Worm (Caenorhabditis elegans) whole organism, midembryonic: ENCODE results near the gene T27A1.2.
A peak's percentile ranks its signal among the peaks of the same experiment; 100 is the strongest.

Experiments used
- T22C8.4 ChIP-seq: fragments of 200-800 bp; sonication (Bioruptor generic); IDR thresholded peaks from 2 replicates; pipeline ENCODE4 v1.3.6; 2022; ENCODE audit warnings: missing genetic modification characterization, missing compliant biosample characterization
- cog-1 ChIP-seq: sonication (generic microtip); optimal IDR thresholded peaks from 2 replicates; lab custom pipeline; 2016; ENCODE audit warnings: missing genetic modification characterization, missing compliant biosample characterization
- flt-1 ChIP-seq: fragments of 200-800 bp; sonication (Bioruptor generic); IDR thresholded peaks from 2 replicates; pipeline ENCODE4 v1.3.6; 2022; ENCODE audit warnings: missing genetic modification characterization, missing compliant biosample characterization
- klf-2 ChIP-seq: fragments of 200-800 bp; sonication (Bioruptor generic); conservative IDR thresholded peaks from 2 replicates; pipeline ENCODE4 v1.3.6; 2022; ENCODE audit warnings: missing genetic modification reagents, missing genetic modification characterization, missing compliant biosample characterization
- med-1 ChIP-seq: sonication (generic microtip); optimal IDR thresholded peaks from 2 replicates; lab custom pipeline; 2017; ENCODE audit warnings: missing genetic modification characterization, mild to moderate bottlenecking, missing compliant biosample characterization, antibody characterized with exemption, missing genetic modification reagents; ENCODE audit not compliant: insufficient read depth
- ref-1 ChIP-seq: fragments of 200-800 bp; sonication (Bioruptor generic); conservative IDR thresholded peaks from 2 replicates; pipeline ENCODE4 v1.3.6; 2022; ENCODE audit warnings: missing genetic modification reagents, missing genetic modification characterization, missing compliant biosample characterization
- tab-1 ChIP-seq: fragments of 200-800 bp; sonication (Bioruptor generic); IDR thresholded peaks from 2 replicates; pipeline ENCODE4 v1.3.6; 2022; ENCODE audit warnings: missing genetic modification characterization, missing compliant biosample characterization
- ztf-23 ChIP-seq: fragments of 200-800 bp; sonication (Bioruptor generic); IDR thresholded peaks from 2 replicates; pipeline ENCODE4 v1.3.6; 2022; ENCODE audit warnings: missing genetic modification reagents, missing genetic modification characterization, missing compliant biosample characterization
- ztf-29 ChIP-seq: fragments of 200-800 bp; sonication (Bioruptor generic); IDR thresholded peaks from 2 replicates; pipeline ENCODE4 v1.3.6; 2022; ENCODE audit warnings: missing genetic modification reagents, missing genetic modification characterization, missing compliant biosample characterization

The T27A1.2 gene

DNA sequence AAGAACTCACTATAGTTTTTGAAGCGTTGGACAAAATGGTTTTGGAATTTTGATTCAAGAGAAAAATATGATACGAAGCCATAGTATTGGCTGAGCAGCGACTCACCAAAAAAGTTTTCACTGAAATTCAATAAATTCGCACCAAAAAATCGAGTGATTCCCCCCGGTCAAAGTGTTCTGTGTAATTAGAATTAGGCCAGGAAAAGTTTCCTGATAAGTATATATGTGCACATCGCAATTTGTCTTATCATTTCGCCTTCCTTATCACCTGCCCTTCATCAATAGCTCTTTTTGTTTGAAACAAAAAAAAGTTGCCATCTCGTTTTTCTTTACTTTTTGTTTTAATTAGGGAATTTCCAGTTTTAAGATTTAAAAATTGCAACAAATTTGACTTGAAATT lies 15.0 kb downstream of the T27A1.2 start:
- TF ChIP-seq tab-1 (GFP tag; lab: Robert Waterston, UW) = no peak
- TF ChIP-seq flt-1 (GFP tag; lab: Robert Waterston, UW) = no peak
- no peak for TF ChIP-seq med-1 (GFP tag; lab: Kevin White, UChicago)
- TF ChIP-seq ztf-23 (GFP tag; lab: Robert Waterston, UW) = no peak
- no peak for TF ChIP-seq ztf-29 (GFP tag; lab: Robert Waterston, UW)
- no peak for TF ChIP-seq cog-1 (tag; lab: Kevin White, UChicago)
- no peak for TF ChIP-seq ref-1
- no peak for TF ChIP-seq klf-2
- no peak for TF ChIP-seq T22C8.4 (GFP tag; lab: Robert Waterston, UW)

DNA sequence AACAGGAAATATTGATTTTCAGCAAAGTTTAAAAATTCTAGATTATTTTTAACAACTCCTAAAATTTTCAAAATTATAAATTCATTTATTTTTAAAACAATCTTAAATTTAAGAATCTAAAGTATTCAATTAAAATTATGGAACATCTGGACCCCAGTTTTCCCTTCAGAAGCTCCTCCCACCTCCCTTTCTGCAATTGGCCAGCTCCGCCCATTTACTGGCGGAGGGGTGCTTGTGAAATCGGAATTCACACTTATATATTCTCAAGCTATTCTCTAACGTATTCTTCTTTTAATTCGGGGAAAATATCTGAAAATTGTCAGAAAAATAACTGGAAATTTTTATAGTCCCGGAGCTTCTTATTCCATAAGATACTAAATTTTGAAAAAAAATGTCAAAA lies 20.9 kb downstream of the T27A1.2 start, which contains the start of gene mab-9:
mab-9 (plus strand) TSS at position 260 of the 400 bp plus-strand sequence.
- TF ChIP-seq ztf-23 (GFP tag; lab: Robert Waterston, UW) (no peak), ztf-29 (GFP tag; lab: Robert Waterston, UW) (no peak), T22C8.4 (GFP tag; lab: Robert Waterston, UW) (no peak), klf-2 (no peak), flt-1 (GFP tag; lab: Robert Waterston, UW) (no peak), cog-1 (tag; lab: Kevin White, UChicago) (no peak), tab-1 (GFP tag; lab: Robert Waterston, UW) (no peak), ref-1 (no peak), med-1 (GFP tag; lab: Kevin White, UChicago) (no peak)

- TF ChIP-seq T22C8.4 (GFP tag; lab: Robert Waterston, UW) = no peak
- no peak for TF ChIP-seq cog-1 (tag; lab: Kevin White, UChicago)
- TF ChIP-seq klf-2 = no peak
- TF ChIP-seq flt-1 (GFP tag; lab: Robert Waterston, UW) = no peak
- TF ChIP-seq tab-1 (GFP tag; lab: Robert Waterston, UW) = no peak
- TF ChIP-seq ztf-23 (GFP tag; lab: Robert Waterston, UW) = no peak
Observed at ce11 chrII:512630-513029, 24.0 kb downstream of the T27A1.2 start.

ce11 chrII:511968-512367 lies 24.7 kb downstream of the T27A1.2 start:
- TF ChIP-seq cog-1 (tag; lab: Kevin White, UChicago) (no peak), med-1 (GFP tag; lab: Kevin White, UChicago) (no peak), ref-1 (no peak), T22C8.4 (GFP tag; lab: Robert Waterston, UW) (no peak), tab-1 (GFP tag; lab: Robert Waterston, UW) (no peak)

- no peak for TF ChIP-seq T22C8.4 (GFP tag; lab: Robert Waterston, UW)
- TF ChIP-seq ref-1 = no peak
- TF ChIP-seq ztf-23 (GFP tag; lab: Robert Waterston, UW) = no peak
- TF ChIP-seq med-1 (GFP tag; lab: Kevin White, UChicago) = no peak
- TF ChIP-seq cog-1 (tag; lab: Kevin White, UChicago) = no peak
- TF ChIP-seq tab-1 (GFP tag; lab: Robert Waterston, UW) = no peak
- TF ChIP-seq ztf-29 (GFP tag; lab: Robert Waterston, UW) = no peak
- no peak for TF ChIP-seq klf-2
- TF ChIP-seq flt-1 (GFP tag; lab: Robert Waterston, UW) = no peak
Observed at ce11 chrII:509230-509629, 27.4 kb downstream of the T27A1.2 start, which contains the start of gene srh-105. srh-105 (minus strand) TSS chrII:509330.

- TF ChIP-seq med-1 (GFP tag; lab: Kevin White, UChicago) (no peak), flt-1 (GFP tag; lab: Robert Waterston, UW) (no peak), ref-1 (no peak)
Observed at ce11 chrII:508603-509002, 28.1 kb downstream of the T27A1.2 start.

DNA sequence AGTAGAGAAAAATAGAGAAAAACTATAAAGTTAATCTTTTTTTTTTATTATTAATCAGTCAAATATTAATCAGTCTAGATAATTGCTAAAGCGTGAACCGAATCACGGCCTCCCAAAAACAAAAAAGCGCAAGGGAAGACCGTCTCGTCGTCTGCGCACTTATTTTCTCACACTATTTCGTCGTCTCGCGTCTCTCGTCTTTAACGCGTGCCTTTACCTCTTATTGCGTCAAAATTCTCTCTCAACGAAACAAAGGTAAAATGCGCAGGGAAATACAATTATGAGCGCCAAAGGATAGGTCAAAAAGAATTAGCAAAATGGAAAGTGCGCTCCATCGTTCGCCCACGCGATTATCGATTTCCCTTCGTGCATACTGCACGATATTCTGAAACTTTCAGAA lies 30.6 kb downstream of the T27A1.2 start:
- TF ChIP-seq cog-1 (tag; lab: Kevin White, UChicago) = no peak
- TF ChIP-seq flt-1 (GFP tag; lab: Robert Waterston, UW) = 0 out of 2 replicates have a peak, but pooled peaks have one; percentile 35

ce11 chrII:502638-503037 lies 34.0 kb downstream of the T27A1.2 start:
- TF ChIP-seq ztf-23 (GFP tag; lab: Robert Waterston, UW) (no peak), tab-1 (GFP tag; lab: Robert Waterston, UW) (no peak), ztf-29 (GFP tag; lab: Robert Waterston, UW) (no peak), flt-1 (GFP tag; lab: Robert Waterston, UW) (no peak), ref-1 (no peak), klf-2 (no peak)

- TF ChIP-seq med-1 (GFP tag; lab: Kevin White, UChicago) (no peak), ztf-23 (GFP tag; lab: Robert Waterston, UW) (no peak), klf-2 (no peak)
Observed at ce11 chrII:495124-495523, 41.6 kb downstream of the T27A1.2 start, which contains the start of gene sms-5. sms-5 (plus strand) TSS chrII:495424.

DNA sequence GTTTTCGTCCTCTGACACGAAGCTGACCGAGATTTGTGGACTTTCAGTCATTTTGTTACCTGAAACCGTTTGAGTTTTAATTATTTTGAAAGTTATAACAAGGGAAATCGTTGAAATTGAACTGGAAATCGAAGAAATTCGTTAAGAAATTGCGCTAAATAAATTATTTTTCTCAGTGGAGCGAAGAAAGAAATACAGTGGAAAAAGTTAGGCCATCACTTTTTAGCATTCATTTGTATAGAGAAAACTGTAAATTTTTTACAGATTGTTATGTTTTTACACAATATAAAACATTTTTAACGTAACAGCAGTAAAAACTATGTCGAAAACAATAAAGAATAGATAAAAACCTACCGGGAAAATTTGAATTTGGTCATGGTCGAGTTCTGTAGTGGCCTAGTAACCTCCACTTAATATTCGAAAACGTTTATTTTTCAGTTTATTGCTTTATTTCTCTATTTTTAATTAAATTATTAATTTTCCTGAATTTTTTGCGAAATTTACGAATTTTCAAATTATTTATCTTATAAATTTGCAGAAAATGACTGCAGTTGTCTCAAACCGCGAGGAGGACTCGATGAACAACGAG lies 52.3 kb downstream of the T27A1.2 start, which contains the start of the genes gldi-1 and prp-21:
gldi-1 (minus strand) TSS at position 51 of the 589 bp plus-strand sequence.
prp-21 (plus strand) TSS at position 539 of the 589 bp plus-strand sequence.
- TF ChIP-seq ref-1 = no peak
- no peak for TF ChIP-seq klf-2
- TF ChIP-seq ztf-29 (GFP tag; lab: Robert Waterston, UW) = no peak
- TF ChIP-seq flt-1 (GFP tag; lab: Robert Waterston, UW) = no peak
- no peak for TF ChIP-seq tab-1 (GFP tag; lab: Robert Waterston, UW)
- no peak for TF ChIP-seq med-1 (GFP tag; lab: Kevin White, UChicago)
- no peak for TF ChIP-seq T22C8.4 (GFP tag; lab: Robert Waterston, UW)
- TF ChIP-seq cog-1 (tag; lab: Kevin White, UChicago) = no peak
- no peak for TF ChIP-seq ztf-23 (GFP tag; lab: Robert Waterston, UW)
